Worm (Caenorhabditis elegans) whole organism, L3 larva: ENCODE data around the gene Y75B8A.63.
A peak's percentile ranks its signal among the peaks of the same experiment; 100 is the strongest.

Source experiments
- R02D3.7 ChIP-seq: fragments of 150-350 bp; optimal IDR thresholded peaks from 2 replicates; lab custom pipeline; 2014; ENCODE audit warnings: missing biosample characterization, missing genetic modification characterization
- ceh-16 ChIP-seq: sonication (generic microtip); optimal IDR thresholded peaks from 2 replicates; lab custom pipeline; 2017; ENCODE audit warnings: missing biosample characterization, missing genetic modification characterization
- ceh-9 ChIP-seq: sonication (generic microtip); optimal IDR thresholded peaks from 2 replicates; lab custom pipeline; 2018; ENCODE audit warnings: missing biosample characterization, missing genetic modification characterization
- egl-5 ChIP-seq: fragments of 150-350 bp; optimal IDR thresholded peaks from 2 replicates; lab custom pipeline; 2017; ENCODE audit warnings: missing biosample characterization, missing genetic modification reagents, missing genetic modification characterization, inconsistent platforms
- elt-3 ChIP-seq, 3 experiments: fragments of 150-350 bp in 1 of 3; sonication (generic microtip) in 2 of 3; optimal IDR thresholded peaks; 2 replicates in 2 of 3; 4 replicates in 1 of 3; lab custom pipeline; 2014 to 2017; ENCODE audit warnings: missing biosample characterization in 3 of 3, missing genetic modification characterization in 3 of 3
- eor-1 ChIP-seq, 2 experiments: fragments of 150-350 bp; optimal IDR thresholded peaks; 2 replicates each; lab custom pipeline; 2014 to 2018; ENCODE audit warnings: missing biosample characterization in 2 of 2, missing genetic modification characterization in 2 of 2
- fkh-10 ChIP-seq: sonication (generic microtip); optimal IDR thresholded peaks from 2 replicates; lab custom pipeline; 2017; ENCODE audit warnings: missing biosample characterization, missing genetic modification reagents, missing genetic modification characterization
- fkh-2 ChIP-seq: fragments of 150-350 bp; optimal IDR thresholded peaks from 2 replicates; lab custom pipeline; 2014; ENCODE audit warnings: missing biosample characterization, missing genetic modification reagents, missing genetic modification characterization
- hmg-11 ChIP-seq: sonication (generic microtip); optimal IDR thresholded peaks from 2 replicates; lab custom pipeline; 2016; ENCODE audit warnings: missing genetic modification characterization, missing compliant biosample characterization
- lin-15B ChIP-seq: fragments of 150-350 bp; optimal IDR thresholded peaks from 2 replicates; lab custom pipeline; 2014; ENCODE audit warnings: missing biosample characterization, missing genetic modification characterization
- lin-39 ChIP-seq: fragments of 150-350 bp; optimal IDR thresholded peaks from 2 replicates; lab custom pipeline; 2018; ENCODE audit warnings: missing biosample characterization, missing genetic modification reagents, missing genetic modification characterization
- lsy-12 ChIP-seq: sonication (generic microtip); optimal IDR thresholded peaks from 2 replicates; lab custom pipeline; 2016; ENCODE audit warnings: mild to moderate bottlenecking, missing genetic modification characterization, missing compliant biosample characterization
- mdl-1 ChIP-seq: fragments of 150-350 bp; optimal IDR thresholded peaks from 2 replicates; lab custom pipeline; 2014; ENCODE audit warnings: missing biosample characterization, missing genetic modification characterization
- nfya-1 ChIP-seq: sonication (generic microtip); optimal IDR thresholded peaks from 2 replicates; lab custom pipeline; 2017; ENCODE audit warnings: missing genetic modification characterization, mild to moderate bottlenecking, missing compliant biosample characterization, antibody characterized with exemption, moderate library complexity; ENCODE audit not compliant: insufficient read depth
- nhr-23 ChIP-seq: fragments of 150-350 bp; optimal IDR thresholded peaks from 2 replicates; lab custom pipeline; 2014; ENCODE audit warnings: missing biosample characterization, missing genetic modification reagents, missing genetic modification characterization
- nhr-28 ChIP-seq: fragments of 150-350 bp; optimal IDR thresholded peaks from 2 replicates; lab custom pipeline; 2014; ENCODE audit warnings: missing biosample characterization, missing genetic modification characterization
- nhr-43 ChIP-seq: sonication (generic microtip); optimal IDR thresholded peaks from 2 replicates; lab custom pipeline; 2016; ENCODE audit warnings: mild to moderate bottlenecking, missing genetic modification characterization, missing compliant biosample characterization; ENCODE audit not compliant: poor library complexity, severe bottlenecking
- nhr-67 ChIP-seq: fragments of 150-350 bp; optimal IDR thresholded peaks from 2 replicates; lab custom pipeline; 2014; ENCODE audit warnings: missing biosample characterization, missing genetic modification characterization
- pha-4 ChIP-seq: fragments of 150-350 bp; optimal IDR thresholded peaks from 2 replicates; lab custom pipeline; 2014; ENCODE audit warnings: missing biosample characterization, missing genetic modification reagents, missing genetic modification characterization
- sea-2 ChIP-seq: fragments of 150-350 bp; sonication (generic microtip); optimal IDR thresholded peaks from 4 replicates; lab custom pipeline; 2014; ENCODE audit warnings: missing biosample characterization, missing genetic modification reagents, missing genetic modification characterization
- skn-1 ChIP-seq: fragments of 150-350 bp; optimal IDR thresholded peaks from 2 replicates; lab custom pipeline; 2014; ENCODE audit warnings: missing biosample characterization, missing genetic modification characterization
- snpc-4 ChIP-seq: fragments of 150-350 bp; optimal IDR thresholded peaks from 2 replicates; lab custom pipeline; 2014; ENCODE audit warnings: missing biosample characterization, missing genetic modification characterization
- tbx-2 ChIP-seq: sonication (generic microtip); optimal IDR thresholded peaks from 2 replicates; lab custom pipeline; 2016; ENCODE audit warnings: mild to moderate bottlenecking, missing genetic modification characterization, missing compliant biosample characterization
- unc-39 ChIP-seq: sonication (generic microtip); optimal IDR thresholded peaks from 4 replicates; lab custom pipeline; 2017; ENCODE audit warnings: missing biosample characterization, missing genetic modification characterization
- ztf-11 ChIP-seq: fragments of 150-350 bp; optimal IDR thresholded peaks from 2 replicates; lab custom pipeline; 2014; ENCODE audit warnings: missing biosample characterization, missing genetic modification characterization

Y75B8A.63 gene

ce11 chrIII:12372080-12373065 lies 44.6 kb downstream of the Y75B8A.63 start:
- TF ChIP-seq lsy-12 (tag; lab: Kevin White, UChicago), result no peak
- TF ChIP-seq, all 47 proteins: peak for 0

ce11 chrIII:12373306-12373705 lies 45.6 kb downstream of the Y75B8A.63 start:
- TF ChIP-seq nfya-1 (tag; lab: Kevin White, UChicago) (peak; percentile 88), ceh-16 (no peak), eor-1 (tag; optimal IDR thresholded peaks at IDR 0.05; lab: Kevin White, UChicago) (no peak)

- TF ChIP-seq unc-39, result no peak
- no peak for TF ChIP-seq mdl-1
- TF ChIP-seq sea-2, result no peak
- TF ChIP-seq snpc-4 (tag; lab: Kevin White, UChicago), result no peak
- no peak for TF ChIP-seq nhr-67 (tag; lab: Kevin White, UChicago)
- TF ChIP-seq fkh-2 (tag; lab: Kevin White, UChicago), result no peak
- no peak for TF ChIP-seq ztf-11 (tag; lab: Kevin White, UChicago)
- TF ChIP-seq eor-1 (tag; optimal IDR thresholded peaks at IDR 0.05; lab: Kevin White, UChicago), result no peak
- TF ChIP-seq hmg-11 (tag; lab: Kevin White, UChicago), result no peak
- TF ChIP-seq ceh-16, result no peak
- no peak for TF ChIP-seq tbx-2
- TF ChIP-seq lin-39, result no peak
- no peak for TF ChIP-seq nhr-28 (tag; lab: Kevin White, UChicago)
- TF ChIP-seq, all 47 proteins: peak for 0
Measured at ce11 chrIII:12373807-12374266, 46.1 kb downstream of the Y75B8A.63 start, which contains the start of gene glrx-5. Gene glrx-5, minus strand, starts transcription at chrIII:12373857.

ce11 chrIII:12375614-12376013 lies 47.9 kb downstream of the Y75B8A.63 start:
- TF ChIP-seq hmg-11 (tag; lab: Kevin White, UChicago) (no peak), nhr-43 (tag; lab: Kevin White, UChicago) (no peak), mdl-1 (no peak), pha-4 (tag; lab: Kevin White, UChicago) (no peak), fkh-10 (GFP tag; lab: Kevin White, UChicago) (no peak), egl-5 (tag; lab: Kevin White, UChicago) (no peak), skn-1 (no peak), elt-3 (tag; optimal IDR thresholded peaks at IDR 0.05; lab: Kevin White, UChicago) (no peak), R02D3.7 (tag; lab: Kevin White, UChicago) (no peak), nhr-23 (tag; lab: Kevin White, UChicago) (no peak)

ce11 chrIII:12377198-12377662 lies 49.5 kb downstream of the Y75B8A.63 start, which contains the start of gene pph-4.2:
Gene pph-4.2, minus strand, starts transcription at chrIII:12377248.
- TF ChIP-seq nfya-1 (tag; lab: Kevin White, UChicago), result peak; percentile 65
- TF ChIP-seq pha-4 (tag; lab: Kevin White, UChicago), result peak; percentile 53
- no peak for TF ChIP-seq ceh-9 (tag; lab: Kevin White, UChicago)
- peak; percentile 7 for TF ChIP-seq nhr-23 (tag; lab: Kevin White, UChicago)
- peak; percentile 59 for TF ChIP-seq lin-15B
